Worm (Caenorhabditis elegans) whole organism, midembryonic: ENCODE measurements around the gene sra-3.

ENCODE experiments used
- T22C8.4 ChIP-seq: fragments of 200-800 bp; sonication (Bioruptor generic); IDR thresholded peaks from 2 replicates; pipeline ENCODE4 v1.3.6; 2022; ENCODE audit warnings: missing genetic modification characterization, missing compliant biosample characterization
- flt-1 ChIP-seq: fragments of 200-800 bp; sonication (Bioruptor generic); IDR thresholded peaks from 2 replicates; pipeline ENCODE4 v1.3.6; 2022; ENCODE audit warnings: missing genetic modification characterization, missing compliant biosample characterization
- klf-2 ChIP-seq: fragments of 200-800 bp; sonication (Bioruptor generic); conservative IDR thresholded peaks from 2 replicates; pipeline ENCODE4 v1.3.6; 2022; ENCODE audit warnings: missing genetic modification reagents, missing genetic modification characterization, missing compliant biosample characterization
- med-1 ChIP-seq: sonication (generic microtip); optimal IDR thresholded peaks from 2 replicates; lab custom pipeline; 2017; ENCODE audit warnings: missing genetic modification characterization, mild to moderate bottlenecking, missing compliant biosample characterization, antibody characterized with exemption, missing genetic modification reagents; ENCODE audit not compliant: insufficient read depth
- ref-1 ChIP-seq: fragments of 200-800 bp; sonication (Bioruptor generic); conservative IDR thresholded peaks from 2 replicates; pipeline ENCODE4 v1.3.6; 2022; ENCODE audit warnings: missing genetic modification reagents, missing genetic modification characterization, missing compliant biosample characterization
- ztf-23 ChIP-seq: fragments of 200-800 bp; sonication (Bioruptor generic); IDR thresholded peaks from 2 replicates; pipeline ENCODE4 v1.3.6; 2022; ENCODE audit warnings: missing genetic modification reagents, missing genetic modification characterization, missing compliant biosample characterization

DNA sequence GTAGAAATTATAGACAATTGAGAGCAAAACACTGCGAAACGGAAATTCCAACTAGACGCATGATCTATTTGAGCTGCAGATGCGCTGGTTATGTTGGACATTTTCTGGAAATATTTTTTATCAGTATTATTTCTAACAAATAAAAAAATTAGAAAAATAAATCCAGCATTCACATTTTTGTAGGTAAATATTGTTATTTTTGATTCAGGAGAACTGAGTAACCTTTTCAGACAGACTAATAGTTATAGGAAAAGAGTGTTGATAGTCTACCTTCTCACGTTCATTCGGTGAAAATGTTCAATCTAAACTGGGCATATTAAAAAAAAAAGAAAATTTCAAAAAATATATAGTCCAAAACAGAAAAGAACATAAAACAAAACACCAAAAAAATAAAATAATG lies 19.1 kb downstream of the sra-3 start, which contains the start of gene sra-1:
- TF ChIP-seq med-1 = no peak
- TF ChIP-seq flt-1 = no peak
- TF ChIP-seq klf-2 = no peak
- no peak for TF ChIP-seq T22C8.4 (GFP tag; lab: Robert Waterston, UW)
- no peak for TF ChIP-seq ztf-23
- TF ChIP-seq ref-1 (GFP tag; lab: Robert Waterston, UW) = no peak
